Worm (Caenorhabditis elegans): ENCODE measurements around the gene slc-25A29.

DNA sequence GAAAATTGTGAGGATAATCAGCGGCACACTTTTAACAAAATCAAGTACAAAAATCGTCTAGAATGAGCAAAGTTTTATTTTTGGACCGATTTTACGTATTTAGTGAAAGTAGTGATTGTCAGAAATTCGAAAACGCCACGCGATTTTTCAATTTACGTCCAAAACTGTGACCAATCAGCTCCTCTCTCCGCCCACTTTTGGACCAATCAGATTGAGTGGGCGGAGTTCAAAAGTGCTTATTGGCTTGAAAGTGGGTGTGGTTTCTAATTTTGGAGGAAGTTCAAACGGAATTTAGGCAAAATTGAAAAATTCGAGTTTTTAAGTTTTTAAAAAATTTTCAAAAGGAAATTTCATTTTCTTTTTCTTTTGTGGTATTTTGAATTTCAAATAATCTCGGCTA is 43.5 kb downstream of the slc-25A29 start:
- TF ChIP-seq snpc-1.1 (tag; optimal IDR thresholded peaks at IDR 0.05; ENCODE audit: insufficient read depth) (no peak), xnd-1 (tag; optimal IDR thresholded peaks at IDR 0.05) (no peak), Y67H2A.10 (GFP tag; conservative IDR thresholded peaks at IDR 0.05) (no peak), lin-26 (GFP tag; IDR thresholded peaks at IDR 0.05) (no peak), F22D6.2 (tag; optimal IDR thresholded peaks at IDR 0.05) (no peak), efl-1 (GFP tag; optimal IDR thresholded peaks at IDR 0.05) (no peak), ceh-58 (GFP tag; IDR thresholded peaks at IDR 0.05) (no peak)
